Fruit fly (Drosophila melanogaster) whole organism, embryonic: Measurements from ENCODE around the gene CG1440.
A peak's percentile ranks its signal among the peaks of the same experiment; 100 is the strongest.

ENCODE experiments used
- Atf6 ChIP-seq: fragments of 200-800 bp; sonication (Bioruptor generic); IDR thresholded peaks from 2 replicates; pipeline ENCODE4 v1.3.6; 2022; ENCODE audit warnings: missing biosample characterization, missing genetic modification characterization
- B-H1 ChIP-seq: fragments of 200-800 bp; sonication (Bioruptor generic); IDR thresholded peaks from 3 replicates; pipeline ENCODE4 v1.3.6; 2022; ENCODE audit warnings: missing biosample characterization, missing genetic modification characterization
- CG10565 ChIP-seq: fragments of 200-800 bp; sonication (Bioruptor generic); optimal IDR thresholded peaks from 3 replicates; lab custom pipeline; 2016; ENCODE audit warnings: missing biosample characterization, mild to moderate bottlenecking, missing genetic modification characterization
- CG11504 ChIP-seq: fragments of 200-800 bp; sonication (Bioruptor generic); optimal IDR thresholded peaks from 3 replicates; lab custom pipeline; 2019; ENCODE audit warnings: missing biosample characterization, mild to moderate bottlenecking, missing genetic modification characterization, moderate library complexity
- CG11696 ChIP-seq: fragments of 200-800 bp; sonication (Bioruptor generic); IDR thresholded peaks from 2 replicates; pipeline ENCODE4 v1.3.6; 2022; ENCODE audit warnings: missing biosample characterization, missing genetic modification characterization
- CG12391 ChIP-seq: fragments of 200-800 bp; sonication (Bioruptor generic); optimal IDR thresholded peaks from 3 replicates; lab custom pipeline; 2018; ENCODE audit warnings: missing biosample characterization, mild to moderate bottlenecking, missing genetic modification characterization, moderate library complexity
- CG13424 ChIP-seq: fragments of 200-800 bp; sonication (Bioruptor generic); optimal IDR thresholded peaks from 2 replicates; lab custom pipeline; 2019; ENCODE audit warnings: missing biosample characterization, mild to moderate bottlenecking, missing genetic modification characterization, moderate library complexity
- CG15269 ChIP-seq: fragments of 200-800 bp; sonication (Bioruptor generic); optimal IDR thresholded peaks from 2 replicates; lab custom pipeline; 2018; ENCODE audit warnings: missing biosample characterization, mild to moderate bottlenecking, missing genetic modification characterization, moderate library complexity
- CG1529 ChIP-seq: fragments of 200-800 bp; sonication (Bioruptor generic); optimal IDR thresholded peaks from 3 replicates; lab custom pipeline; 2018; ENCODE audit warnings: missing biosample characterization, missing genetic modification characterization
- CG1603 ChIP-seq: fragments of 200-800 bp; sonication (Bioruptor generic); optimal IDR thresholded peaks from 2 replicates; lab custom pipeline; 2019; ENCODE audit warnings: missing biosample characterization, mild to moderate bottlenecking, missing genetic modification characterization, moderate library complexity
- CG17328 ChIP-seq: fragments of 200-800 bp; sonication (Bioruptor generic); IDR thresholded peaks from 2 replicates; pipeline ENCODE4 v1.3.6; 2022; ENCODE audit warnings: missing biosample characterization, missing genetic modification characterization
- CG17359 ChIP-seq: fragments of 200-800 bp; sonication (Bioruptor generic); optimal IDR thresholded peaks from 3 replicates; lab custom pipeline; 2018; ENCODE audit warnings: missing biosample characterization, mild to moderate bottlenecking, missing genetic modification characterization, moderate library complexity
- CG1832 ChIP-seq: fragments of 200-800 bp; sonication (Bioruptor generic); optimal IDR thresholded peaks from 2 replicates; lab custom pipeline; 2017; ENCODE audit warnings: missing biosample characterization, mild to moderate bottlenecking, missing genetic modification characterization, inconsistent platforms
- CG2199 ChIP-seq: fragments of 200-800 bp; sonication (Bioruptor generic); IDR thresholded peaks from 3 replicates; pipeline ENCODE4 v1.3.6; 2022; ENCODE audit warnings: missing biosample characterization, missing genetic modification characterization
- CG2202 ChIP-seq: fragments of 200-800 bp; sonication (Bioruptor generic); optimal IDR thresholded peaks from 2 replicates; lab custom pipeline; 2018; ENCODE audit warnings: missing biosample characterization, mild to moderate bottlenecking, missing genetic modification characterization
- CG3163 ChIP-seq: fragments of 200-800 bp; sonication (Bioruptor generic); optimal IDR thresholded peaks from 3 replicates; lab custom pipeline; 2016; ENCODE audit warnings: missing biosample characterization, missing genetic modification characterization
- CG32767 ChIP-seq: fragments of 200-800 bp; sonication (Bioruptor generic); IDR thresholded peaks from 2 replicates; pipeline ENCODE4 v1.3.6; 2022; ENCODE audit warnings: missing biosample characterization, missing genetic modification characterization
- CG3847 ChIP-seq: fragments of 200-800 bp; sonication (Bioruptor generic); IDR thresholded peaks from 2 replicates; pipeline ENCODE4 v1.3.6; 2022; ENCODE audit warnings: missing biosample characterization, missing genetic modification characterization
- CG6254 ChIP-seq: fragments of 200-800 bp; sonication (Bioruptor generic); optimal IDR thresholded peaks from 3 replicates; lab custom pipeline; 2017; ENCODE audit warnings: mild to moderate bottlenecking, missing biosample characterization, missing genetic modification reagents, missing genetic modification characterization
- CG6654 ChIP-seq: fragments of 200-800 bp; sonication (Bioruptor generic); optimal IDR thresholded peaks from 2 replicates; lab custom pipeline; 2017; ENCODE audit warnings: missing biosample characterization, mild to moderate bottlenecking, missing genetic modification characterization
- CG7357 ChIP-seq: fragments of 200-800 bp; sonication (Bioruptor generic); IDR thresholded peaks from 3 replicates; pipeline ENCODE4 v1.3.6; 2022; ENCODE audit warnings: missing biosample characterization, missing genetic modification characterization
- CG7987 ChIP-seq: fragments of 200-800 bp; sonication (Bioruptor generic); optimal IDR thresholded peaks from 2 replicates; lab custom pipeline; 2018; ENCODE audit warnings: missing biosample characterization, mild to moderate bottlenecking, missing genetic modification characterization, moderate library complexity
- CG8359 ChIP-seq: fragments of 200-800 bp; sonication (Bioruptor generic); optimal IDR thresholded peaks from 2 replicates; lab custom pipeline; 2017; ENCODE audit warnings: missing biosample characterization, mild to moderate bottlenecking, missing genetic modification characterization, borderline replicate concordance
- CG9437 ChIP-seq: fragments of 200-800 bp; sonication (Bioruptor generic); optimal IDR thresholded peaks from 2 replicates; lab custom pipeline; 2018; ENCODE audit warnings: missing biosample characterization, mild to moderate bottlenecking, missing genetic modification characterization
- CG9932 ChIP-seq: fragments of 200-800 bp; sonication (Bioruptor generic); IDR thresholded peaks from 2 replicates; pipeline ENCODE4 v1.3.6; 2022; ENCODE audit warnings: missing biosample characterization, missing genetic modification characterization
- CoRest ChIP-seq: fragments of 200-800 bp; sonication (Bioruptor generic); optimal IDR thresholded peaks from 3 replicates; lab custom pipeline; 2018; ENCODE audit warnings: missing biosample characterization, mild to moderate bottlenecking, missing genetic modification characterization, moderate library complexity
- Dek ChIP-seq: fragments of 200-800 bp; sonication (Bioruptor generic); optimal IDR thresholded peaks from 3 replicates; lab custom pipeline; 2019; ENCODE audit warnings: missing biosample characterization, mild to moderate bottlenecking, missing genetic modification characterization, moderate library complexity
- Dfd ChIP-seq, 2 experiments: fragments of >200 bp; optimal IDR thresholded peaks; 2 replicates each; lab custom pipeline; 2017; ENCODE audit warnings: missing biosample characterization in 2 of 2, missing genetic modification characterization in 2 of 2
- E2f1 ChIP-seq: fragments of 200-800 bp; sonication (Bioruptor generic); IDR thresholded peaks from 2 replicates; pipeline ENCODE4 v1.3.6; 2022; ENCODE audit warnings: missing biosample characterization, missing genetic modification characterization
- Fer1 ChIP-seq: fragments of 200-800 bp; sonication (Bioruptor generic); optimal IDR thresholded peaks from 2 replicates; lab custom pipeline; 2017; ENCODE audit warnings: missing biosample characterization, mild to moderate bottlenecking, missing genetic modification characterization
- Fer2 ChIP-seq: fragments of 200-800 bp; sonication (Bioruptor generic); optimal IDR thresholded peaks from 2 replicates; lab custom pipeline; 2018; ENCODE audit warnings: missing biosample characterization, mild to moderate bottlenecking, missing genetic modification characterization, moderate library complexity
- H15 ChIP-seq: fragments of 200-800 bp; sonication (Bioruptor generic); IDR thresholded peaks from 3 replicates; pipeline ENCODE4 v1.3.6; 2022; ENCODE audit warnings: missing biosample characterization, missing genetic modification characterization
- HLH4C ChIP-seq: fragments of 200-800 bp; sonication (Bioruptor generic); IDR thresholded peaks from 3 replicates; pipeline ENCODE4 v1.3.6; 2022; ENCODE audit warnings: missing biosample characterization, missing genetic modification characterization; ENCODE audit not compliant: partially characterized antibody
- Hr78 ChIP-seq, 2 experiments: fragments of 200-800 bp in 1 of 2; fragments of >200 bp in 1 of 2; sonication (Bioruptor generic) in 1 of 2; optimal IDR thresholded peaks; 2 replicates each; lab custom pipeline; 2017 to 2019; ENCODE audit warnings: missing biosample characterization in 2 of 2, missing genetic modification characterization in 2 of 2, mild to moderate bottlenecking in 1 of 2, moderate library complexity in 1 of 2
- MTF-1 ChIP-seq: fragments of 200-800 bp; sonication (Bioruptor generic); optimal IDR thresholded peaks from 2 replicates; lab custom pipeline; 2018; ENCODE audit warnings: missing biosample characterization, mild to moderate bottlenecking, missing genetic modification characterization, borderline replicate concordance
- Meics ChIP-seq: fragments of 200-800 bp; sonication (Bioruptor generic); optimal IDR thresholded peaks from 2 replicates; lab custom pipeline; 2017; ENCODE audit warnings: missing biosample characterization, mild to moderate bottlenecking, missing genetic modification characterization
- TFAM ChIP-seq: fragments of 200-800 bp; sonication (Bioruptor generic); optimal IDR thresholded peaks from 2 replicates; lab custom pipeline; 2017; ENCODE audit warnings: missing biosample characterization, missing genetic modification characterization, inconsistent platforms
- az2 ChIP-seq: fragments of 200-800 bp; sonication (Bioruptor generic); optimal IDR thresholded peaks from 3 replicates; lab custom pipeline; 2016; ENCODE audit warnings: missing biosample characterization, missing genetic modification characterization
- bcd ChIP-seq: fragments of 200-800 bp; sonication (Bioruptor generic); optimal IDR thresholded peaks from 2 replicates; lab custom pipeline; 2017; ENCODE audit warnings: missing biosample characterization, mild to moderate bottlenecking, missing genetic modification characterization
- chn ChIP-seq: fragments of 200-800 bp; sonication (Bioruptor generic); optimal IDR thresholded peaks from 2 replicates; lab custom pipeline; 2016; ENCODE audit warnings: missing biosample characterization, missing genetic modification characterization
- dmrt99B ChIP-seq: fragments of 200-800 bp; sonication (Bioruptor generic); optimal IDR thresholded peaks from 2 replicates; lab custom pipeline; 2018; ENCODE audit warnings: missing biosample characterization, mild to moderate bottlenecking, missing genetic modification characterization, moderate library complexity
- exex ChIP-seq: fragments of 200-800 bp; sonication (Bioruptor generic); optimal IDR thresholded peaks from 4 replicates; lab custom pipeline; 2018; ENCODE audit warnings: missing biosample characterization, mild to moderate bottlenecking, missing genetic modification characterization, moderate library complexity
- gt ChIP-seq: fragments of 200-800 bp; sonication (Bioruptor generic); IDR thresholded peaks from 2 replicates; pipeline ENCODE4 v1.3.6; 2022; ENCODE audit warnings: missing biosample characterization, missing genetic modification characterization
- mirr ChIP-seq: fragments of 200-800 bp; sonication (Bioruptor generic); optimal IDR thresholded peaks from 3 replicates; lab custom pipeline; 2018; ENCODE audit warnings: missing biosample characterization, mild to moderate bottlenecking, missing genetic modification characterization
- nau ChIP-seq: fragments of 200-800 bp; sonication (Bioruptor generic); optimal IDR thresholded peaks from 3 replicates; lab custom pipeline; 2017; ENCODE audit warnings: missing biosample characterization, mild to moderate bottlenecking, missing genetic modification characterization, missing genetic modification reagents
- repo ChIP-seq: fragments of 200-800 bp; sonication (Bioruptor generic); optimal IDR thresholded peaks from 2 replicates; lab custom pipeline; 2016; ENCODE audit warnings: missing biosample characterization, missing genetic modification characterization
- sob ChIP-seq: fragments of 200-800 bp; sonication (Bioruptor generic); IDR thresholded peaks from 2 replicates; pipeline ENCODE4 v1.3.6; 2022; ENCODE audit warnings: missing biosample characterization, missing genetic modification characterization
- sug ChIP-seq: fragments of 200-800 bp; optimal IDR thresholded peaks from 2 replicates; lab custom pipeline; 2019; ENCODE audit warnings: missing biosample characterization, mild to moderate bottlenecking, missing genetic modification characterization, moderate library complexity
- toy ChIP-seq: fragments of 200-800 bp; sonication (Bioruptor generic); IDR thresholded peaks from 2 replicates; pipeline ENCODE4 v1.3.6; 2022; ENCODE audit warnings: missing biosample characterization, missing genetic modification characterization
- zfh2 ChIP-seq: fragments of 200-800 bp; sonication (Bioruptor generic); optimal IDR thresholded peaks from 2 replicates; lab custom pipeline; 2016; ENCODE audit warnings: missing biosample characterization, missing genetic modification characterization

Gene CG1440

dm6 chrX:8436656-8437284 lies at the start of gene CG1440 (continued):
- TF ChIP-seq CG9437 = no peak
- no peak for TF ChIP-seq CG2202 (tag; lab: Kevin White, UChicago)
- no peak for TF ChIP-seq B-H1 (GFP tag; lab: Robert Waterston, UW)
- TF ChIP-seq dmrt99B (tag; lab: Kevin White, UChicago) = no peak
- no peak for TF ChIP-seq CoRest (tag; lab: Kevin White, UChicago)
- peak; percentile 69 for TF ChIP-seq CG1603 (tag; lab: Kevin White, UChicago)
- no peak for TF ChIP-seq Dek
- TF ChIP-seq H15 (GFP tag; lab: Robert Waterston, UW) = no peak
- no peak for TF ChIP-seq CG6254 (GFP tag; lab: Kevin White, UChicago)
- no peak for TF ChIP-seq CG3163
- no peak for TF ChIP-seq CG1832 (GFP tag; lab: Kevin White, UChicago)
- TF ChIP-seq E2f1 (GFP tag; lab: Robert Waterston, UW) = no peak
- no peak for TF ChIP-seq CG6654
- TF ChIP-seq Atf6 (GFP tag; lab: Robert Waterston, UW) = 0 out of 2 replicates have a peak, but pooled peaks have one; percentile 5
- no peak for TF ChIP-seq bcd (GFP tag; lab: Kevin White, UChicago)
- TF ChIP-seq CG12391 (tag; lab: Kevin White, UChicago) = peak; percentile 66
- no peak for TF ChIP-seq CG11504
- TF ChIP-seq CG9932 (GFP tag; lab: Robert Waterston, UW) = 0 out of 2 replicates have a peak, but pooled peaks have one; percentile 42
- no peak for TF ChIP-seq CG17359 (tag; lab: Kevin White, UChicago)
- no peak for TF ChIP-seq zfh2 (GFP tag; lab: Kevin White, UChicago)
- no peak for TF ChIP-seq TFAM (GFP tag; lab: Kevin White, UChicago)
- TF ChIP-seq CG2199 (GFP tag; lab: Robert Waterston, UW) = no peak
- no peak for TF ChIP-seq HLH4C (GFP tag; lab: Robert Waterston, UW)
- TF ChIP-seq MTF-1 (GFP tag; lab: Kevin White, UChicago) = no peak
- no peak for TF ChIP-seq Fer2
- no peak for TF ChIP-seq repo
- no peak for TF ChIP-seq CG8359
- no peak for TF ChIP-seq sug (tag; lab: Kevin White, UChicago)
- no peak for TF ChIP-seq CG1529 (GFP tag; lab: Kevin White, UChicago)
- peak; percentile 20 for TF ChIP-seq Fer1 (GFP tag; lab: Kevin White, UChicago)
- no peak for TF ChIP-seq az2 (GFP tag; lab: Kevin White, UChicago)
- no peak for TF ChIP-seq CG11696 (GFP tag; lab: Robert Waterston, UW)
- TF ChIP-seq sob (GFP tag; lab: Robert Waterston, UW) = 0 out of 2 replicates have a peak, but pooled peaks have one; percentile 34
- TF ChIP-seq exex (tag; lab: Kevin White, UChicago) = no peak
- peak; percentile 45; the same call in 1 of the 2 replicates for TF ChIP-seq CG3847 (GFP tag; lab: Robert Waterston, UW)
- no peak for TF ChIP-seq Meics (GFP tag; lab: Kevin White, UChicago)
- no peak for TF ChIP-seq toy (GFP tag; lab: Robert Waterston, UW)
- TF ChIP-seq gt = no peak
- no peak for TF ChIP-seq Hr78 (GFP tag; optimal IDR thresholded peaks at IDR 0.05; lab: Kevin White, UChicago)
- no peak for TF ChIP-seq Dfd (GFP tag; optimal IDR thresholded peaks at IDR 0.05; lab: Kevin White, UChicago)
- TF ChIP-seq CG7987 (GFP tag; lab: Kevin White, UChicago) = no peak
- TF ChIP-seq CG10565 (GFP tag; lab: Kevin White, UChicago) = no peak
- TF ChIP-seq nau (GFP tag; lab: Kevin White, UChicago) = no peak
- no peak for TF ChIP-seq CG7357 (GFP tag; lab: Robert Waterston, UW)
- TF ChIP-seq CG17328 (GFP tag; lab: Robert Waterston, UW) = no peak
- peak; percentile 14 for TF ChIP-seq CG13424 (tag; lab: Kevin White, UChicago)
- 0 out of 2 replicates have a peak, but pooled peaks have one; percentile 24 for TF ChIP-seq CG32767 (GFP tag; lab: Robert Waterston, UW)
- TF ChIP-seq chn (GFP tag; lab: Kevin White, UChicago) = no peak
- TF ChIP-seq mirr (GFP tag; lab: Kevin White, UChicago) = no peak
- TF ChIP-seq CG15269 (tag; lab: Kevin White, UChicago) = no peak
